Worm (Caenorhabditis elegans) whole organism, L1 larva: ENCODE data around the gene T04A8.8.
A peak's percentile ranks its signal among the peaks of the same experiment; 100 is the strongest.

Experiments used
- C04F5.9 ChIP-seq: sonication (generic microtip); optimal IDR thresholded peaks from 2 replicates; lab custom pipeline; 2016; ENCODE audit warnings: missing genetic modification characterization, missing compliant biosample characterization
- F16B12.6 ChIP-seq: fragments of 150-350 bp; optimal IDR thresholded peaks from 2 replicates; lab custom pipeline; 2014; ENCODE audit warnings: missing biosample characterization, missing genetic modification characterization
- Y116A8C.19 ChIP-seq: sonication (generic microtip); optimal IDR thresholded peaks from 2 replicates; lab custom pipeline; 2016; ENCODE audit warnings: missing compliant biosample characterization, missing genetic modification characterization, borderline replicate concordance
- aha-1 ChIP-seq: fragments of 150-350 bp; optimal IDR thresholded peaks from 2 replicates; lab custom pipeline; 2014; ENCODE audit warnings: missing biosample characterization, missing genetic modification characterization
- alr-1 ChIP-seq: fragments of 200-800 bp; sonication (Bioruptor generic); optimal IDR thresholded peaks from 2 replicates; lab custom pipeline; 2018; ENCODE audit warnings: borderline replicate concordance, mild to moderate bottlenecking, missing genetic modification characterization, missing compliant biosample characterization
- aly-2 ChIP-seq: fragments of 150-350 bp; optimal IDR thresholded peaks from 2 replicates; lab custom pipeline; 2014; ENCODE audit warnings: missing biosample characterization, missing genetic modification characterization
- blmp-1 ChIP-seq: fragments of 150-350 bp; optimal IDR thresholded peaks from 2 replicates; lab custom pipeline; 2014; ENCODE audit warnings: missing biosample characterization, missing genetic modification characterization
- ceh-63 ChIP-seq: fragments of 200-800 bp; sonication (Bioruptor generic); optimal IDR thresholded peaks from 2 replicates; lab custom pipeline; 2018; ENCODE audit warnings: mild to moderate bottlenecking, missing genetic modification characterization, missing compliant biosample characterization
- ceh-82 ChIP-seq, 3 experiments: fragments of 150-350 bp in 1 of 3; sonication (generic microtip) in 2 of 3; optimal IDR thresholded peaks; 2 replicates each; lab custom pipeline; 2014 to 2017; ENCODE audit warnings: missing biosample characterization in 3 of 3, missing genetic modification characterization in 3 of 3
- ceh-88 ChIP-seq: fragments of 200-800 bp; sonication (Bioruptor generic); IDR thresholded peaks from 2 replicates; pipeline ENCODE4 v1.3.6; 2022; ENCODE audit warnings: missing genetic modification characterization, missing compliant biosample characterization
- ceh-90 ChIP-seq: sonication (generic microtip); optimal IDR thresholded peaks from 2 replicates; lab custom pipeline; 2016; ENCODE audit warnings: missing genetic modification characterization, missing compliant biosample characterization
- ces-1 ChIP-seq: fragments of 150-350 bp; optimal IDR thresholded peaks from 2 replicates; lab custom pipeline; 2014; ENCODE audit warnings: missing biosample characterization, missing genetic modification reagents, missing genetic modification characterization
- dpl-1 ChIP-seq, 3 experiments: fragments of 150-350 bp in 2 of 3; sonication (generic microtip) in 1 of 3; optimal IDR thresholded peaks; 2 replicates each; lab custom pipeline; 2014 to 2017; ENCODE audit warnings: missing biosample characterization in 3 of 3, missing genetic modification characterization in 3 of 3, missing genetic modification reagents in 3 of 3
- dsc-1 ChIP-seq: sonication (generic microtip); optimal IDR thresholded peaks from 2 replicates; lab custom pipeline; 2016; ENCODE audit warnings: mild to moderate bottlenecking, missing genetic modification characterization, missing compliant biosample characterization
- egl-13 ChIP-seq: sonication (generic microtip); optimal IDR thresholded peaks from 2 replicates; lab custom pipeline; 2016; ENCODE audit warnings: missing genotype, missing genetic modification reagents, missing genetic modification characterization, missing compliant biosample characterization
- elt-3 ChIP-seq, 6 experiments: fragments of 150-350 bp in 1 of 6; sonication (generic microtip); optimal IDR thresholded peaks; 2 replicates each; lab custom pipeline; 2017 to 2018; ENCODE audit warnings: missing biosample characterization in 6 of 6, missing genetic modification characterization in 6 of 6, inconsistent platforms in 1 of 6
- ets-5 ChIP-seq: fragments of 200-800 bp; sonication (Bioruptor generic); IDR thresholded peaks from 2 replicates; pipeline ENCODE4 v1.3.6; 2022; ENCODE audit warnings: missing genetic modification characterization, missing compliant biosample characterization
- fkh-10 ChIP-seq: sonication (generic microtip); optimal IDR thresholded peaks from 2 replicates; lab custom pipeline; 2017; ENCODE audit warnings: missing biosample characterization, missing genetic modification reagents, missing genetic modification characterization
- fkh-8 ChIP-seq: sonication (generic microtip); optimal IDR thresholded peaks from 2 replicates; lab custom pipeline; 2016; ENCODE audit warnings: mild to moderate bottlenecking, missing genetic modification characterization, missing compliant biosample characterization
- fos-1 ChIP-seq: fragments of 150-350 bp; optimal IDR thresholded peaks from 2 replicates; lab custom pipeline; 2014; ENCODE audit warnings: missing biosample characterization, missing genetic modification characterization
- grh-1 ChIP-seq: fragments of 200-800 bp; sonication (Bioruptor generic); IDR thresholded peaks from 2 replicates; pipeline ENCODE4 v1.3.6; 2022; ENCODE audit warnings: missing genetic modification reagents, missing genetic modification characterization, missing compliant biosample characterization
- hlh-17 ChIP-seq: fragments of 200-800 bp; sonication (Bioruptor generic); optimal IDR thresholded peaks from 2 replicates; lab custom pipeline; 2018; ENCODE audit warnings: missing genetic modification characterization, mild to moderate bottlenecking, missing compliant biosample characterization, moderate library complexity, borderline replicate concordance
- irx-1 ChIP-seq: sonication (generic microtip); optimal IDR thresholded peaks from 2 replicates; lab custom pipeline; 2016; ENCODE audit warnings: missing genetic modification characterization, missing compliant biosample characterization
- isw-1 ChIP-seq: fragments of 200-800 bp; sonication (Bioruptor generic); IDR thresholded peaks from 2 replicates; pipeline ENCODE4 v1.3.6; 2022; ENCODE audit warnings: missing genetic modification characterization, missing compliant biosample characterization
- jun-1 ChIP-seq: fragments of 150-350 bp; optimal IDR thresholded peaks from 2 replicates; lab custom pipeline; 2014; ENCODE audit warnings: missing biosample characterization, missing genetic modification reagents, missing genetic modification characterization
- lin-13 ChIP-seq: fragments of 150-350 bp; optimal IDR thresholded peaks from 2 replicates; lab custom pipeline; 2014; ENCODE audit warnings: missing biosample characterization, missing genetic modification reagents, missing genetic modification characterization
- lin-14 ChIP-seq: fragments of 200-800 bp; sonication (Bioruptor generic); optimal IDR thresholded peaks from 2 replicates; lab custom pipeline; 2018; ENCODE audit warnings: mild to moderate bottlenecking, missing genetic modification characterization, moderate library complexity, missing compliant biosample characterization
- lin-15B ChIP-seq: fragments of 150-350 bp; sonication (generic microtip); optimal IDR thresholded peaks from 3 replicates; lab custom pipeline; 2014; ENCODE audit warnings: missing biosample characterization, missing genetic modification characterization
- lin-39 ChIP-seq: fragments of 150-350 bp; optimal IDR thresholded peaks from 2 replicates; lab custom pipeline; 2014; ENCODE audit warnings: missing biosample characterization, missing genetic modification reagents, missing genetic modification characterization
- lir-3 ChIP-seq: sonication (generic microtip); optimal IDR thresholded peaks from 2 replicates; lab custom pipeline; 2016; ENCODE audit warnings: mild to moderate bottlenecking, missing genetic modification characterization, moderate library complexity, missing compliant biosample characterization; ENCODE audit not compliant: poor library complexity
- mdl-1 ChIP-seq, 2 experiments: fragments of 150-350 bp; optimal IDR thresholded peaks; 2 replicates each; lab custom pipeline; 2014 to 2017; ENCODE audit warnings: missing biosample characterization in 2 of 2, missing genetic modification characterization in 2 of 2, inconsistent platforms in 1 of 2
- mef-2 ChIP-seq: fragments of 150-350 bp; optimal IDR thresholded peaks from 2 replicates; lab custom pipeline; 2014; ENCODE audit warnings: missing biosample characterization, missing genetic modification characterization
- nhr-11 ChIP-seq: fragments of 150-350 bp; optimal IDR thresholded peaks from 2 replicates; lab custom pipeline; 2014; ENCODE audit warnings: missing biosample characterization, missing genetic modification characterization
- nhr-19 ChIP-seq: fragments of 200-800 bp; sonication (Bioruptor generic); conservative IDR thresholded peaks from 2 replicates; pipeline ENCODE4 v1.3.6; 2022; ENCODE audit warnings: missing genetic modification characterization, missing compliant biosample characterization
- nhr-20 ChIP-seq: sonication (generic microtip); optimal IDR thresholded peaks from 2 replicates; lab custom pipeline; 2016; ENCODE audit warnings: mild to moderate bottlenecking, missing genetic modification characterization, missing compliant biosample characterization
- nhr-28 ChIP-seq: fragments of 150-350 bp; optimal IDR thresholded peaks from 2 replicates; lab custom pipeline; 2014; ENCODE audit warnings: missing biosample characterization, missing genetic modification characterization
- nhr-47 ChIP-seq: sonication (generic microtip); optimal IDR thresholded peaks from 2 replicates; lab custom pipeline; 2016; ENCODE audit warnings: mild to moderate bottlenecking, missing genetic modification characterization, moderate library complexity, missing compliant biosample characterization
- nhr-77 ChIP-seq: fragments of 150-350 bp; optimal IDR thresholded peaks from 2 replicates; lab custom pipeline; 2014; ENCODE audit warnings: missing biosample characterization, missing genetic modification characterization
- nhr-90 ChIP-seq: sonication (generic microtip); optimal IDR thresholded peaks from 2 replicates; lab custom pipeline; 2016; ENCODE audit warnings: mild to moderate bottlenecking, missing genetic modification characterization, missing compliant biosample characterization; ENCODE audit not compliant: poor library complexity
- rnt-1 ChIP-seq: sonication (generic microtip); optimal IDR thresholded peaks from 2 replicates; lab custom pipeline; 2016; ENCODE audit warnings: mild to moderate bottlenecking, missing genetic modification characterization, moderate library complexity, missing compliant biosample characterization
- skn-1 ChIP-seq: fragments of 150-350 bp; optimal IDR thresholded peaks from 2 replicates; lab custom pipeline; 2014; ENCODE audit warnings: missing biosample characterization, missing genetic modification characterization
- sox-4 ChIP-seq: sonication (generic microtip); optimal IDR thresholded peaks from 2 replicates; lab custom pipeline; 2016; ENCODE audit warnings: missing genetic modification characterization, missing compliant biosample characterization
- sptf-1 ChIP-seq: fragments of 150-350 bp; optimal IDR thresholded peaks from 2 replicates; lab custom pipeline; 2014; ENCODE audit warnings: missing biosample characterization, missing genetic modification characterization
- sup-37 ChIP-seq: fragments of 200-800 bp; sonication (Bioruptor generic); optimal IDR thresholded peaks from 2 replicates; lab custom pipeline; 2018; ENCODE audit warnings: mild to moderate bottlenecking, missing genetic modification characterization, missing compliant biosample characterization
- tlp-1 ChIP-seq: fragments of 150-350 bp; optimal IDR thresholded peaks from 2 replicates; lab custom pipeline; 2014; ENCODE audit warnings: missing biosample characterization, missing genetic modification characterization
- unc-30 ChIP-seq: sonication (generic microtip); optimal IDR thresholded peaks from 2 replicates; lab custom pipeline; 2017; ENCODE audit warnings: missing biosample characterization, missing genetic modification characterization
- unc-98 ChIP-seq: fragments of 200-800 bp; sonication (Bioruptor generic); IDR thresholded peaks from 2 replicates; pipeline ENCODE4 v1.3.6; 2022; ENCODE audit warnings: missing genetic modification characterization, missing compliant biosample characterization
- vab-15 ChIP-seq: sonication (generic microtip); optimal IDR thresholded peaks from 2 replicates; lab custom pipeline; 2017; ENCODE audit warnings: missing genotype, mild to moderate bottlenecking, missing genetic modification characterization, missing compliant biosample characterization
- xbp-1 ChIP-seq: sonication (generic microtip); optimal IDR thresholded peaks from 2 replicates; lab custom pipeline; 2016; ENCODE audit warnings: missing genetic modification characterization, missing compliant biosample characterization
- zag-1 ChIP-seq: fragments of 150-350 bp; optimal IDR thresholded peaks from 2 replicates; lab custom pipeline; 2014; ENCODE audit warnings: missing biosample characterization, missing genetic modification characterization
- zip-4 ChIP-seq: fragments of 200-800 bp; sonication (Bioruptor generic); optimal IDR thresholded peaks from 2 replicates; lab custom pipeline; 2018; ENCODE audit warnings: mild to moderate bottlenecking, missing genetic modification characterization, moderate library complexity, missing compliant biosample characterization
- ztf-11 ChIP-seq, 2 experiments: sonication (generic microtip); optimal IDR thresholded peaks; 2 replicates each; lab custom pipeline; 2016 to 2017; ENCODE audit warnings: missing genetic modification characterization in 2 of 2, missing biosample characterization in 1 of 2, missing compliant biosample characterization in 1 of 2
- ztf-4 ChIP-seq: fragments of 150-350 bp; optimal IDR thresholded peaks from 2 replicates; lab custom pipeline; 2014; ENCODE audit warnings: missing biosample characterization, missing genetic modification characterization

The T04A8.8 gene

ce11 chrIII:4693281-4693680 is 514 bp upstream of the T04A8.8 start, which contains the start of gene nifk-1 (continued):
- TF ChIP-seq zag-1, result no peak
- TF ChIP-seq grh-1 (GFP tag; lab: Robert Waterston, UW), result no peak
- peak; percentile 51 for TF ChIP-seq nhr-90 (tag; lab: Kevin White, UChicago)
- no peak for TF ChIP-seq tlp-1
- TF ChIP-seq sptf-1 (tag; lab: Kevin White, UChicago), result no peak
- TF ChIP-seq hlh-17 (GFP tag; lab: Kevin White, UChicago), result no peak
- TF ChIP-seq skn-1 (tag; lab: Kevin White, UChicago), result peak; percentile 28
- no peak for TF ChIP-seq alr-1 (tag; lab: Kevin White, UChicago)
- TF ChIP-seq rnt-1, result peak; percentile 67
- no peak for TF ChIP-seq vab-15 (tag; lab: Kevin White, UChicago)
- TF ChIP-seq unc-98, result no peak
- no peak for TF ChIP-seq C04F5.9
- TF ChIP-seq elt-3 (tag; optimal IDR thresholded peaks at IDR 0.05; lab: Kevin White, UChicago), result peak in 2 of 6 experiments; percentile 55 to 81
- peak; percentile 59 for TF ChIP-seq nhr-19 (GFP tag; lab: Robert Waterston, UW)
- peak; percentile 46 for TF ChIP-seq F16B12.6
- TF ChIP-seq mdl-1 (tag; optimal IDR thresholded peaks at IDR 0.05; lab: Kevin White, UChicago), result peak in 1 of 2 experiments; percentile 31
- TF ChIP-seq nhr-47 (tag; lab: Kevin White, UChicago), result peak; percentile 61
- no peak for TF ChIP-seq lin-14 (GFP tag; lab: Kevin White, UChicago)
- TF ChIP-seq ztf-11 (tag; optimal IDR thresholded peaks at IDR 0.05; lab: Kevin White, UChicago), result no peak
- TF ChIP-seq ces-1 (GFP tag; lab: Kevin White, UChicago), result no peak
- no peak for TF ChIP-seq egl-13 (tag; lab: Kevin White, UChicago)
- TF ChIP-seq sox-4 (tag; lab: Kevin White, UChicago), result no peak
- TF ChIP-seq dsc-1, result no peak
- TF ChIP-seq lin-13, result no peak
- TF ChIP-seq nhr-20 (tag; lab: Kevin White, UChicago), result peak; percentile 65
- peak; percentile 10 for TF ChIP-seq fkh-10 (GFP tag; lab: Kevin White, UChicago)
- TF ChIP-seq nhr-11 (tag; lab: Kevin White, UChicago), result no peak
- TF ChIP-seq aha-1 (tag; lab: Kevin White, UChicago), result no peak
- no peak for TF ChIP-seq irx-1 (tag; lab: Kevin White, UChicago)
- no peak for TF ChIP-seq sup-37
- TF ChIP-seq fkh-8 (tag; lab: Kevin White, UChicago), result peak; percentile 12
- no peak for TF ChIP-seq lir-3 (tag; lab: Kevin White, UChicago)
- TF ChIP-seq mef-2, result no peak
- TF ChIP-seq jun-1 (tag; lab: Kevin White, UChicago), result peak; percentile 21
- TF ChIP-seq lin-39 (tag; lab: Kevin White, UChicago), result no peak
- TF ChIP-seq Y116A8C.19 (tag; lab: Kevin White, UChicago), result no peak
- TF ChIP-seq ceh-63 (GFP tag; lab: Kevin White, UChicago), result no peak
- no peak for TF ChIP-seq ceh-90 (tag; lab: Kevin White, UChicago)
- peak; percentile 9 for TF ChIP-seq nhr-77
- peak; percentile 48 for TF ChIP-seq xbp-1 (tag; lab: Kevin White, UChicago)
- TF ChIP-seq ztf-4 (tag; lab: Kevin White, UChicago), result no peak
- peak; percentile 23 to 59 (median 43) for TF ChIP-seq ceh-82 (tag; optimal IDR thresholded peaks at IDR 0.05; lab: Kevin White, UChicago)
- TF ChIP-seq zip-4 (GFP tag; lab: Kevin White, UChicago), result no peak
- no peak for TF ChIP-seq ceh-88 (GFP tag; lab: Robert Waterston, UW)
- no peak for TF ChIP-seq ets-5 (GFP tag; lab: Robert Waterston, UW)
- no peak for TF ChIP-seq aly-2 (tag; lab: Kevin White, UChicago)
- peak; percentile 19 for TF ChIP-seq lin-15B (tag; lab: Kevin White, UChicago)
- no peak for TF ChIP-seq unc-30
- TF ChIP-seq isw-1, result no peak
- TF ChIP-seq fos-1 (tag; lab: Kevin White, UChicago), result peak; percentile 10
- TF ChIP-seq dpl-1 (GFP tag; optimal IDR thresholded peaks at IDR 0.05; lab: Kevin White, UChicago), result peak; percentile 71 to 83 (median 80)
- no peak for TF ChIP-seq nhr-28 (tag; lab: Kevin White, UChicago)
- TF ChIP-seq blmp-1 (tag; lab: Kevin White, UChicago), result peak; percentile 29
